Worm (Caenorhabditis elegans) whole organism, L1 larva: Measurements from ENCODE around the gene F28C6.9.

Experiments used
- C16A3.4 ChIP-seq: fragments of 150-350 bp; optimal IDR thresholded peaks from 2 replicates; lab custom pipeline; 2014; ENCODE audit warnings: missing biosample characterization, missing genetic modification characterization
- alr-1 ChIP-seq: fragments of 200-800 bp; sonication (Bioruptor generic); optimal IDR thresholded peaks from 2 replicates; lab custom pipeline; 2018; ENCODE audit warnings: borderline replicate concordance, mild to moderate bottlenecking, missing genetic modification characterization, missing compliant biosample characterization
- aly-2 ChIP-seq: fragments of 150-350 bp; optimal IDR thresholded peaks from 2 replicates; lab custom pipeline; 2014; ENCODE audit warnings: missing biosample characterization, missing genetic modification characterization
- blmp-1 ChIP-seq: fragments of 150-350 bp; optimal IDR thresholded peaks from 2 replicates; lab custom pipeline; 2014; ENCODE audit warnings: missing biosample characterization, missing genetic modification characterization
- ceh-63 ChIP-seq: fragments of 200-800 bp; sonication (Bioruptor generic); optimal IDR thresholded peaks from 2 replicates; lab custom pipeline; 2018; ENCODE audit warnings: mild to moderate bottlenecking, missing genetic modification characterization, missing compliant biosample characterization
- ceh-8 ChIP-seq: fragments of 200-800 bp; sonication (Bioruptor generic); optimal IDR thresholded peaks from 2 replicates; lab custom pipeline; 2018; ENCODE audit warnings: mild to moderate bottlenecking, missing genetic modification characterization, moderate library complexity, missing compliant biosample characterization
- efl-1 ChIP-seq, 4 experiments: fragments of 150-350 bp; optimal IDR thresholded peaks in 3 of 4; peaks in 1 of 4; 1 replicate in 1 of 4; 2 replicates in 3 of 4; lab custom pipeline; 2014; ENCODE audit warnings: missing biosample characterization in 2 of 4, missing genetic modification characterization in 2 of 4, missing genetic modification reagents in 2 of 4
- egl-13 ChIP-seq: sonication (generic microtip); optimal IDR thresholded peaks from 2 replicates; lab custom pipeline; 2016; ENCODE audit warnings: missing genotype, missing genetic modification reagents, missing genetic modification characterization, missing compliant biosample characterization
- elt-2 ChIP-seq: sonication (generic microtip); optimal IDR thresholded peaks from 2 replicates; lab custom pipeline; 2016; ENCODE audit warnings: missing genetic modification characterization, mild to moderate bottlenecking, inconsistent platforms, missing compliant biosample characterization, missing genetic modification reagents
- elt-3 ChIP-seq, 6 experiments: fragments of 150-350 bp in 1 of 6; sonication (generic microtip); optimal IDR thresholded peaks; 2 replicates each; lab custom pipeline; 2017 to 2018; ENCODE audit warnings: missing biosample characterization in 6 of 6, missing genetic modification characterization in 6 of 6, inconsistent platforms in 1 of 6
- fkh-10 ChIP-seq: sonication (generic microtip); optimal IDR thresholded peaks from 2 replicates; lab custom pipeline; 2017; ENCODE audit warnings: missing biosample characterization, missing genetic modification reagents, missing genetic modification characterization
- fkh-4 ChIP-seq: sonication (generic microtip); optimal IDR thresholded peaks from 2 replicates; lab custom pipeline; 2016; ENCODE audit warnings: missing compliant biosample characterization, missing genetic modification characterization, borderline replicate concordance
- fkh-8 ChIP-seq: sonication (generic microtip); optimal IDR thresholded peaks from 2 replicates; lab custom pipeline; 2016; ENCODE audit warnings: mild to moderate bottlenecking, missing genetic modification characterization, missing compliant biosample characterization
- grh-1 ChIP-seq: fragments of 200-800 bp; sonication (Bioruptor generic); IDR thresholded peaks from 2 replicates; pipeline ENCODE4 v1.3.6; 2022; ENCODE audit warnings: missing genetic modification reagents, missing genetic modification characterization, missing compliant biosample characterization
- hlh-17 ChIP-seq: fragments of 200-800 bp; sonication (Bioruptor generic); optimal IDR thresholded peaks from 2 replicates; lab custom pipeline; 2018; ENCODE audit warnings: missing genetic modification characterization, mild to moderate bottlenecking, missing compliant biosample characterization, moderate library complexity, borderline replicate concordance
- jun-1 ChIP-seq: fragments of 150-350 bp; optimal IDR thresholded peaks from 2 replicates; lab custom pipeline; 2014; ENCODE audit warnings: missing biosample characterization, missing genetic modification reagents, missing genetic modification characterization
- lin-13 ChIP-seq: fragments of 150-350 bp; optimal IDR thresholded peaks from 2 replicates; lab custom pipeline; 2014; ENCODE audit warnings: missing biosample characterization, missing genetic modification reagents, missing genetic modification characterization
- lin-14 ChIP-seq: fragments of 200-800 bp; sonication (Bioruptor generic); optimal IDR thresholded peaks from 2 replicates; lab custom pipeline; 2018; ENCODE audit warnings: mild to moderate bottlenecking, missing genetic modification characterization, moderate library complexity, missing compliant biosample characterization
- lin-15B ChIP-seq: fragments of 150-350 bp; sonication (generic microtip); optimal IDR thresholded peaks from 3 replicates; lab custom pipeline; 2014; ENCODE audit warnings: missing biosample characterization, missing genetic modification characterization
- lin-35 ChIP-seq, 2 experiments: fragments of 150-350 bp; optimal IDR thresholded peaks; 2 replicates each; lab custom pipeline; 2014; ENCODE audit warnings: missing biosample characterization in 2 of 2, missing genetic modification characterization in 2 of 2, missing genetic modification reagents in 2 of 2
- lin-39 ChIP-seq: fragments of 150-350 bp; optimal IDR thresholded peaks from 2 replicates; lab custom pipeline; 2014; ENCODE audit warnings: missing biosample characterization, missing genetic modification reagents, missing genetic modification characterization
- mab-9 ChIP-seq: fragments of 200-800 bp; sonication (Bioruptor generic); IDR thresholded peaks from 2 replicates; pipeline ENCODE4 v1.3.6; 2022; ENCODE audit warnings: missing genetic modification reagents, missing genetic modification characterization, missing compliant biosample characterization
- mef-2 ChIP-seq: fragments of 150-350 bp; optimal IDR thresholded peaks from 2 replicates; lab custom pipeline; 2014; ENCODE audit warnings: missing biosample characterization, missing genetic modification characterization
- mep-1 ChIP-seq: fragments of 150-350 bp; optimal IDR thresholded peaks from 2 replicates; lab custom pipeline; 2014; ENCODE audit warnings: missing biosample characterization, missing genetic modification characterization
- nhr-19 ChIP-seq: fragments of 200-800 bp; sonication (Bioruptor generic); conservative IDR thresholded peaks from 2 replicates; pipeline ENCODE4 v1.3.6; 2022; ENCODE audit warnings: missing genetic modification characterization, missing compliant biosample characterization
- nhr-20 ChIP-seq: sonication (generic microtip); optimal IDR thresholded peaks from 2 replicates; lab custom pipeline; 2016; ENCODE audit warnings: mild to moderate bottlenecking, missing genetic modification characterization, missing compliant biosample characterization
- nhr-28 ChIP-seq: fragments of 150-350 bp; optimal IDR thresholded peaks from 2 replicates; lab custom pipeline; 2014; ENCODE audit warnings: missing biosample characterization, missing genetic modification characterization
- nhr-84 ChIP-seq: sonication (generic microtip); optimal IDR thresholded peaks from 2 replicates; lab custom pipeline; 2017; ENCODE audit warnings: missing biosample characterization, missing genetic modification characterization
- pax-3 ChIP-seq: fragments of 200-800 bp; sonication (Bioruptor generic); optimal IDR thresholded peaks from 2 replicates; lab custom pipeline; 2018; ENCODE audit warnings: mild to moderate bottlenecking, missing genetic modification characterization, moderate library complexity, missing compliant biosample characterization
- pqm-1 ChIP-seq: sonication (generic microtip); optimal IDR thresholded peaks from 3 replicates; lab custom pipeline; 2017; ENCODE audit warnings: missing biosample characterization, missing genetic modification characterization
- skn-1 ChIP-seq: fragments of 150-350 bp; optimal IDR thresholded peaks from 2 replicates; lab custom pipeline; 2014; ENCODE audit warnings: missing biosample characterization, missing genetic modification characterization
- snu-23 ChIP-seq: sonication (generic microtip); optimal IDR thresholded peaks from 2 replicates; lab custom pipeline; 2016; ENCODE audit warnings: missing genetic modification characterization, missing compliant biosample characterization
- sptf-1 ChIP-seq: fragments of 150-350 bp; optimal IDR thresholded peaks from 2 replicates; lab custom pipeline; 2014; ENCODE audit warnings: missing biosample characterization, missing genetic modification characterization
- sup-37 ChIP-seq: fragments of 200-800 bp; sonication (Bioruptor generic); optimal IDR thresholded peaks from 2 replicates; lab custom pipeline; 2018; ENCODE audit warnings: mild to moderate bottlenecking, missing genetic modification characterization, missing compliant biosample characterization
- swsn-7 ChIP-seq: sonication (generic microtip); optimal IDR thresholded peaks from 2 replicates; lab custom pipeline; 2016; ENCODE audit warnings: missing genetic modification characterization, missing compliant biosample characterization
- unc-130 ChIP-seq: fragments of 150-350 bp; optimal IDR thresholded peaks from 2 replicates; lab custom pipeline; 2017; ENCODE audit warnings: missing biosample characterization, missing genetic modification characterization, inconsistent platforms
- unc-30 ChIP-seq: sonication (generic microtip); optimal IDR thresholded peaks from 2 replicates; lab custom pipeline; 2017; ENCODE audit warnings: missing biosample characterization, missing genetic modification characterization
- xbp-1 ChIP-seq: sonication (generic microtip); optimal IDR thresholded peaks from 2 replicates; lab custom pipeline; 2016; ENCODE audit warnings: missing genetic modification characterization, missing compliant biosample characterization
- zag-1 ChIP-seq: fragments of 150-350 bp; optimal IDR thresholded peaks from 2 replicates; lab custom pipeline; 2014; ENCODE audit warnings: missing biosample characterization, missing genetic modification characterization
- ztf-4 ChIP-seq: fragments of 150-350 bp; optimal IDR thresholded peaks from 2 replicates; lab custom pipeline; 2014; ENCODE audit warnings: missing biosample characterization, missing genetic modification characterization

Gene F28C6.9

ce11 chrII:8627907-8628306 lies 17.9 kb upstream of the F28C6.9 start:
- TF ChIP-seq blmp-1 (no peak), efl-1 (optimal IDR thresholded peaks at IDR 0.05; lab: Kevin White, UChicago) (no peak), efl-1 (GFP tag; optimal IDR thresholded peaks at IDR 0.05 in 1 of 2; lab: Kevin White, UChicago) (no peak)

DNA sequence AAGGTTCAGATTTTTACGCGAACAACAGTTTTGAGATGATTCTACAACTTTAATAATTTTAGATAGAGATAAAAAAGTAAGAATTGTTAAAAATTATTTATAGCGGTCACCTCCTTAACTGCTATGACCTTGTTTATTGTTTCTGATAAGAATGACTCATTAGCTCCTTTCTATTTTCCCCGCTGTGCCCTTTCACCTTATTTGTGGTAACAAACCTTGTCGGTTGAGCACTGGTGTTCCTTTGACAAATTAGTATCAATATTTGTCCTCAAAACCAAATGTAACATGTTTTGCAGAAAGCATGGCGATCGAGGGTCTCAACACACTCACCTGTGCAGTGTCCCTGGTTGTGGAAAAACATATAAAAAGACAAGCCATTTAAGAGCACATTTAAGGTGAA lies 16.6 kb upstream of the F28C6.9 start:
- TF ChIP-seq mef-2 (tag; lab: Kevin White, UChicago), result no peak
- TF ChIP-seq efl-1 (optimal IDR thresholded peaks at IDR 0.05; lab: Kevin White, UChicago), result no peak
- peak in 1 of 2 experiments; percentile 51 for TF ChIP-seq efl-1 (GFP tag; optimal IDR thresholded peaks at IDR 0.05 in 1 of 2; lab: Kevin White, UChicago)
- TF ChIP-seq, all 84 proteins: peak for 1

DNA sequence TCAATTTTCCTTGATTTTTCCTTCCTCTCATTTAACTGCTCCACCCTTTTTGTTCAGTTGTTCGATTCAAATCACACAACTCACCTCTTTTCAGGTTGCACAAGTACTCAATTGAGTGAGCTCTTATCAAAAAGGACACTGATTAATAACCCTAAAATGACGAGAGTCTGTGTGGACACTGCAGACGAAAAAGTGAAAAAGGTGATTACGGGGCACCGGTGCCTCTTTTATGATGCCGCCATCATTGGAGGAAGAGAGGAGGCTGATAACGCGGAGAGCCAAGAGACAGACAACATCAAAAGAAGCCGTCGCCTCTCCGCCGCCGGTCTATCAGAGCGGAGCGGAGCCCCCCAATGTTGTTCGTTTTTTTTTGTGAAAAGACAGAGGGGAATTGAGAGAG lies 15.2 kb upstream of the F28C6.9 start, which contains the start of gene sptf-2:
sptf-2 (plus strand) TSS at position 297 of the 400 bp plus-strand sequence.
- TF ChIP-seq grh-1 (GFP tag; lab: Robert Waterston, UW) (no peak), egl-13 (tag; lab: Kevin White, UChicago) (no peak), pqm-1 (tag; lab: Kevin White, UChicago) (peak; percentile 89), lin-35 (GFP tag; optimal IDR thresholded peaks at IDR 0.05; lab: Kevin White, UChicago) (peak in 1 of 2 experiments; percentile 21), elt-2 (tag; lab: Kevin White, UChicago) (peak; percentile 91), ztf-4 (tag; lab: Kevin White, UChicago) (no peak), lin-14 (GFP tag; lab: Kevin White, UChicago) (no peak), unc-30 (tag; lab: Kevin White, UChicago) (no peak), snu-23 (GFP tag; lab: Kevin White, UChicago) (no peak), nhr-20 (no peak), nhr-28 (tag; lab: Kevin White, UChicago) (no peak), jun-1 (tag; lab: Kevin White, UChicago) (peak; percentile 34), elt-3 (tag; optimal IDR thresholded peaks at IDR 0.05; lab: Kevin White, UChicago) (no peak), ceh-8 (GFP tag; lab: Kevin White, UChicago) (no peak), fkh-4 (tag; lab: Kevin White, UChicago) (no peak), mep-1 (no peak), lin-39 (no peak), mef-2 (tag; lab: Kevin White, UChicago) (no peak), lin-13 (no peak), sup-37 (GFP tag; lab: Kevin White, UChicago) (no peak), hlh-17 (GFP tag; lab: Kevin White, UChicago) (no peak), efl-1 (optimal IDR thresholded peaks at IDR 0.05; lab: Kevin White, UChicago) (no peak), efl-1 (GFP tag; optimal IDR thresholded peaks at IDR 0.05 in 1 of 2; lab: Kevin White, UChicago) (peak in 1 of 2 experiments; percentile 88), fkh-8 (tag; lab: Kevin White, UChicago) (no peak), unc-130 (tag; lab: Kevin White, UChicago) (no peak), swsn-7 (no peak), nhr-19 (GFP tag; lab: Robert Waterston, UW) (no peak), lin-15B (tag; lab: Kevin White, UChicago) (no peak), C16A3.4 (tag; lab: Kevin White, UChicago) (no peak), aly-2 (tag; lab: Kevin White, UChicago) (no peak), ceh-63 (GFP tag; lab: Kevin White, UChicago) (no peak), zag-1 (tag; lab: Kevin White, UChicago) (no peak), alr-1 (tag; lab: Kevin White, UChicago) (no peak), skn-1 (tag; lab: Kevin White, UChicago) (no peak), pax-3 (no peak), sptf-1 (tag; lab: Kevin White, UChicago) (no peak), xbp-1 (tag; lab: Kevin White, UChicago) (no peak), fkh-10 (GFP tag; lab: Kevin White, UChicago) (no peak), nhr-84 (no peak), mab-9 (GFP tag; lab: Robert Waterston, UW) (no peak)
